Fruit fly (Drosophila melanogaster): ENCODE measurements around the gene CG42780.

Gene CG42780

DNA sequence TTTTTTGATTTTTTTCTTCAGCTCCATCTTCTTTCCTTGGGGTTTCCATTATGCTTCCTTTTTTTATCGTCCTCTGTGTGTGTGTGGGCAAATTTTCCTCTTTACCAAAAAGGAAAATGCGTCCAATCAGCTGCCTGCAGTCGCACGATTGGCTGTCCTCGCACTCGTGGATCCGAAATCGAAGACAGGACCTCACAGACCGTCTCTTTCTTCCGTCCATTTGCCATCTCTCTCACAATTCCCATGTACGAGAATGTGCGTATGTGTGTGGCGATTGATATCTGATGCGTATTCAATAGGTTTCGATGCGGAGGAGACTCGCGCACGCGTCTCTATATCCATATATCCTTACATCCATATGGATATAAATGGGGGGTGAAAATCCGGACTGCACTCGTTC is 36.4 kb upstream of the CG42780 start:
- TF ChIP-seq CG1832 (GFP tag; optimal IDR thresholded peaks at IDR 0.05): peak; percentile 40
- TF ChIP-seq cg (GFP tag; optimal IDR thresholded peaks at IDR 0.05): peak; percentile 26
- TF ChIP-seq fd64A (GFP tag; optimal IDR thresholded peaks at IDR 0.05): no peak
- 0 out of 2 replicates have a peak, but pooled peaks have one; percentile 12 for TF ChIP-seq Nf-YA (GFP tag; IDR thresholded peaks at IDR 0.05)
- 0 out of 3 replicates have a peak, but pooled peaks have one; percentile 17 for TF ChIP-seq CG2199 (GFP tag; IDR thresholded peaks at IDR 0.05)
- TF ChIP-seq emc (GFP tag; optimal IDR thresholded peaks at IDR 0.05): no peak
- TF ChIP-seq Deaf1 (tag; optimal IDR thresholded peaks at IDR 0.05): peak; percentile 66
- peak; percentile 3 for TF ChIP-seq Ets65A (GFP tag)
- peak; percentile 74 for TF ChIP-seq CG10321 (GFP tag; IDR thresholded peaks at IDR 0.05)
- TF ChIP-seq z (GFP tag; IDR thresholded peaks at IDR 0.05): peak; percentile 39; the same call in 1 of the 3 replicates
- TF ChIP-seq Nf-YC (tag; optimal IDR thresholded peaks at IDR 0.05): peak; percentile 94
- no peak for TF ChIP-seq CG1647 (GFP tag; optimal IDR thresholded peaks at IDR 0.05)
- peak; percentile 93 for TF ChIP-seq Nf-YB (GFP tag; optimal IDR thresholded peaks at IDR 0.05)

DNA sequence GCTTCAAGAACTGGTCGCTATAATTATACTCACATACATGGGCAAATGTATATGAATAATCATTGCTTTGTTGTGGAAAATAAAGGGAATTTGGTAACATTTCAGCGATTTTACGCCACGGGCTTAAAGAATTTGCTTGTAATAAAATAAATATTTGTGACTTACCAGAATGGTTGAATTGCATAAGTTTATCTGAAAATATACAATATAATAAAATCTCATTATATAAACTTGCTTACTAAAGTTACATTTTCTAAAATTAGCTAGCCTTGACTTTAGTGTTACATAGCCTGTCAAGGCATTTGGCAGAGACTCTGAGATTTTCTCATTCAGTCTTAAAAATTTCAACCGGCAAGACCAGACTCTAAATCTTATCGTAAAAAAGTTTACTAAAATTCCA is 26.5 kb upstream of the CG42780 start, which contains the start of gene CG1999:
TSS of gene CG1999 (plus strand) at position 301 of the 400 bp plus-strand sequence.
- TF ChIP-seq CG9437 (GFP tag; optimal IDR thresholded peaks at IDR 0.05) (no peak), CG16813 (GFP tag; IDR thresholded peaks at IDR 0.05; ENCODE audit: partially characterized antibody) (no peak), CTCF (GFP tag; optimal IDR thresholded peaks at IDR 0.05) (no peak), dm (GFP tag; optimal IDR thresholded peaks at IDR 0.05) (no peak), Atf-2 (GFP tag; optimal IDR thresholded peaks at IDR 0.05) (no peak), Oli (tag; optimal IDR thresholded peaks at IDR 0.05) (no peak), Eip74EF (GFP tag; optimal IDR thresholded peaks at IDR 0.05) (no peak), CG17912 (GFP tag; optimal IDR thresholded peaks at IDR 0.05) (no peak), CG43689 (GFP tag; IDR thresholded peaks at IDR 0.05) (no peak), luna (GFP tag; optimal IDR thresholded peaks at IDR 0.05) (no peak), Pdp1 (GFP tag; optimal IDR thresholded peaks at IDR 0.05) (no peak), CG1529 (GFP tag; optimal IDR thresholded peaks at IDR 0.05) (no peak), lab (GFP tag; optimal IDR thresholded peaks at IDR 0.05) (no peak), aop (GFP tag; IDR thresholded peaks at IDR 0.05) (no peak), Dek (tag; optimal IDR thresholded peaks at IDR 0.05) (no peak), corto (GFP tag; optimal IDR thresholded peaks at IDR 0.05) (no peak), repo (GFP tag; optimal IDR thresholded peaks at IDR 0.05) (no peak), ac (GFP tag; optimal IDR thresholded peaks at IDR 0.05) (no peak), shn (GFP tag; optimal IDR thresholded peaks at IDR 0.05) (no peak)

DNA sequence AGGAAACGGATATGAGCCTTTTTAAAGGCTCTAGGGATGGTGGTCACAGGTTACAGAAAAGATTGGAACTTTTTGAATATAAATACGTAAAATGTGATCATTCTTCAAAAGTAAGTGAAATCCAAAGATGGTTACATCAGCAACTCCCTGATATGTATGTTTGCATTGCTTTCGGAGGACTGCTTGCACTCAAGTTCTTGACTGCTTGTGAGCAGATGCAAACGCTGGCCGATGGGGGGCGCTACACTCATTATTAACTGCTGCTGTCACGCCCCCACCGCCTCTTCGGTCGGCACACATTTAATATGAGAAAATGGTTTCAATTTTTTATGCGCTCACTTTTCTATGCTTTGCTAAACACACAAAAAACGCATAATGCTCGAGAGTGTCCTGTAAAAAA is 18.0 kb upstream of the CG42780 start:
- TF ChIP-seq Bgb (GFP tag; IDR thresholded peaks at IDR 0.05; ENCODE audit: partially characterized antibody) (no peak), CTCF (GFP tag; optimal IDR thresholded peaks at IDR 0.05) (peak; percentile 86), CG31365 (tag; optimal IDR thresholded peaks at IDR 0.05) (peak; percentile 89), CG3281 (GFP tag; optimal IDR thresholded peaks at IDR 0.05) (no peak), nom (GFP tag; optimal IDR thresholded peaks at IDR 0.05) (no peak), Side (GFP tag; optimal IDR thresholded peaks at IDR 0.05) (no peak), Rfx (GFP tag; IDR thresholded peaks at IDR 0.05) (no peak), ftz-f1 (GFP tag; optimal IDR thresholded peaks at IDR 0.05) (no peak), lov (optimal IDR thresholded peaks at IDR 0.05) (no peak), lov (GFP tag; IDR thresholded peaks at IDR 0.05) (no peak), Gsc (GFP tag; IDR thresholded peaks at IDR 0.05) (no peak), sd (tag; optimal IDR thresholded peaks at IDR 0.05) (no peak), CG16863 (GFP tag; optimal IDR thresholded peaks at IDR 0.05) (no peak), CG9727 (GFP tag; optimal IDR thresholded peaks at IDR 0.05) (no peak), CG1647 (GFP tag; optimal IDR thresholded peaks at IDR 0.05) (no peak), Ada2b (GFP tag; IDR thresholded peaks at IDR 0.05) (no peak), stwl (tag; optimal IDR thresholded peaks at IDR 0.05) (peak; percentile 52), Vsx1 (GFP tag; optimal IDR thresholded peaks at IDR 0.05) (no peak), CG6689 (GFP tag; IDR thresholded peaks at IDR 0.05) (no peak), cg (GFP tag; optimal IDR thresholded peaks at IDR 0.05) (no peak), CG8765 (GFP tag; IDR thresholded peaks at IDR 0.05) (no peak), Oli (tag; optimal IDR thresholded peaks at IDR 0.05) (no peak), ranshi (GFP tag; IDR thresholded peaks at IDR 0.05) (no peak)
